Fruit fly (Drosophila melanogaster) whole organism, embryonic: ENCODE measurements around the gene Dph5.
A peak's percentile ranks its signal among the peaks of the same experiment; 100 is the strongest.

ENCODE experiments used
- CG10462 ChIP-seq: fragments of 200-800 bp; sonication (Bioruptor generic); optimal IDR thresholded peaks from 2 replicates; lab custom pipeline; 2016; ENCODE audit warnings: missing biosample characterization, missing genetic modification characterization
- CG12104 ChIP-seq: fragments of 200-800 bp; sonication (Bioruptor generic); optimal IDR thresholded peaks from 3 replicates; lab custom pipeline; 2016; ENCODE audit warnings: missing biosample characterization, missing genetic modification characterization
- CG12155 ChIP-seq: fragments of 200-800 bp; sonication (Bioruptor generic); optimal IDR thresholded peaks from 3 replicates; lab custom pipeline; 2016; ENCODE audit warnings: missing biosample characterization, missing genetic modification characterization
- CG12391 ChIP-seq: fragments of 200-800 bp; sonication (Bioruptor generic); optimal IDR thresholded peaks from 3 replicates; lab custom pipeline; 2018; ENCODE audit warnings: missing biosample characterization, mild to moderate bottlenecking, missing genetic modification characterization, moderate library complexity
- CG1602 ChIP-seq: fragments of 200-800 bp; sonication (Bioruptor generic); optimal IDR thresholded peaks from 3 replicates; lab custom pipeline; 2016; ENCODE audit warnings: missing biosample characterization, missing genetic modification characterization
- CG1647 ChIP-seq: fragments of 200-800 bp; sonication (Bioruptor generic); optimal IDR thresholded peaks from 3 replicates; lab custom pipeline; 2016; ENCODE audit warnings: missing biosample characterization, missing genetic modification characterization
- CG17186 ChIP-seq: fragments of 200-800 bp; sonication (Bioruptor generic); optimal IDR thresholded peaks from 3 replicates; lab custom pipeline; 2017; ENCODE audit warnings: missing biosample characterization, missing genetic modification reagents, missing genetic modification characterization
- CG18011 ChIP-seq: fragments of 200-800 bp; sonication (Bioruptor generic); optimal IDR thresholded peaks from 2 replicates; lab custom pipeline; 2017; ENCODE audit warnings: missing biosample characterization, missing genetic modification characterization, mild to moderate bottlenecking, moderate library complexity, missing genotype
- CG18476 ChIP-seq: fragments of 200-800 bp; sonication (Bioruptor generic); optimal IDR thresholded peaks from 2 replicates; lab custom pipeline; 2016; ENCODE audit warnings: missing biosample characterization, mild to moderate bottlenecking, missing genetic modification characterization
- CG34224 ChIP-seq: fragments of 200-800 bp; sonication (Bioruptor generic); IDR thresholded peaks from 3 replicates; pipeline ENCODE4 v1.3.6; 2022; ENCODE audit warnings: missing biosample characterization, missing genetic modification characterization; ENCODE audit not compliant: partially characterized antibody
- CG7357 ChIP-seq: fragments of 200-800 bp; sonication (Bioruptor generic); IDR thresholded peaks from 3 replicates; pipeline ENCODE4 v1.3.6; 2022; ENCODE audit warnings: missing biosample characterization, missing genetic modification characterization
- Doc2 ChIP-seq: fragments of 200-800 bp; sonication (Bioruptor generic); IDR thresholded peaks from 2 replicates; pipeline ENCODE4 v1.3.6; 2022; ENCODE audit warnings: missing biosample characterization, missing genetic modification characterization
- Drgx ChIP-seq: fragments of 200-800 bp; sonication (Bioruptor generic); IDR thresholded peaks from 2 replicates; pipeline ENCODE4 v1.3.6; 2022; ENCODE audit warnings: missing biosample characterization, missing genetic modification characterization
- ERR ChIP-seq: fragments of 200-800 bp; sonication (Bioruptor generic); optimal IDR thresholded peaks from 2 replicates; lab custom pipeline; 2016; ENCODE audit warnings: missing biosample characterization, missing genetic modification characterization
- Gug ChIP-seq: fragments of 200-800 bp; sonication (Bioruptor generic); IDR thresholded peaks from 4 replicates; pipeline ENCODE4 v1.3.6; 2022; ENCODE audit warnings: missing biosample characterization, missing genetic modification characterization
- Jarid2 ChIP-seq: fragments of 200-800 bp; sonication (Bioruptor generic); optimal IDR thresholded peaks from 3 replicates; lab custom pipeline; 2017; ENCODE audit warnings: mild to moderate bottlenecking, missing biosample characterization, missing genetic modification reagents, missing genetic modification characterization
- PHDP ChIP-seq: fragments of 200-800 bp; sonication (Bioruptor generic); optimal IDR thresholded peaks from 3 replicates; lab custom pipeline; 2018; ENCODE audit warnings: missing biosample characterization, mild to moderate bottlenecking, missing genetic modification characterization, moderate library complexity
- Ravus ChIP-seq: fragments of 200-800 bp; sonication (Bioruptor generic); IDR thresholded peaks from 2 replicates; pipeline ENCODE4 v1.3.6; 2022; ENCODE audit warnings: missing biosample characterization, missing genetic modification characterization
- Sox102F ChIP-seq: fragments of 200-800 bp; sonication (Bioruptor generic); optimal IDR thresholded peaks from 2 replicates; lab custom pipeline; 2018; ENCODE audit warnings: missing biosample characterization, mild to moderate bottlenecking, missing genetic modification characterization, moderate library complexity
- ase ChIP-seq: fragments of 200-800 bp; sonication (Bioruptor generic); IDR thresholded peaks from 3 replicates; pipeline ENCODE4 v1.3.6; 2022; ENCODE audit warnings: missing biosample characterization, missing genetic modification characterization
- ci ChIP-seq: fragments of 200-800 bp; sonication (Bioruptor generic); IDR thresholded peaks from 3 replicates; pipeline ENCODE4 v1.3.6; 2022; ENCODE audit warnings: missing biosample characterization, missing genetic modification characterization
- crp ChIP-seq, 2 experiments: fragments of 200-800 bp; sonication (Bioruptor generic); optimal IDR thresholded peaks; 2 replicates in 1 of 2; 3 replicates in 1 of 2; lab custom pipeline; 2017; ENCODE audit warnings: missing biosample characterization in 2 of 2, missing genetic modification characterization in 2 of 2, mild to moderate bottlenecking in 1 of 2, moderate library complexity in 1 of 2
- cwo ChIP-seq: fragments of 200-800 bp; sonication (Bioruptor generic); optimal IDR thresholded peaks from 3 replicates; lab custom pipeline; 2017; ENCODE audit warnings: missing biosample characterization, missing genetic modification characterization, mild to moderate bottlenecking, moderate library complexity, missing genetic modification reagents
- hbn ChIP-seq: fragments of 200-800 bp; sonication (Bioruptor generic); IDR thresholded peaks from 2 replicates; pipeline ENCODE4 v1.3.6; 2022; ENCODE audit warnings: missing biosample characterization, missing genetic modification characterization; ENCODE audit not compliant: partially characterized antibody
- nerfin-1 ChIP-seq: fragments of 200-800 bp; sonication (Bioruptor generic); optimal IDR thresholded peaks from 3 replicates; lab custom pipeline; 2019; ENCODE audit warnings: missing biosample characterization, mild to moderate bottlenecking, missing genetic modification characterization, moderate library complexity
- pita ChIP-seq: fragments of 200-800 bp; sonication (Bioruptor generic); optimal IDR thresholded peaks from 2 replicates; lab custom pipeline; 2017; ENCODE audit warnings: missing biosample characterization, mild to moderate bottlenecking, missing genetic modification characterization
- tll ChIP-seq, 2 experiments: fragments of 200-800 bp in 1 of 2; fragments of >200 bp in 1 of 2; sonication (Bioruptor generic) in 1 of 2; optimal IDR thresholded peaks; 2 replicates each; lab custom pipeline; 2017 to 2019; ENCODE audit warnings: missing biosample characterization in 2 of 2, missing genetic modification characterization in 2 of 2, mild to moderate bottlenecking in 1 of 2, moderate library complexity in 1 of 2

The Dph5 gene

dm6 chr3R:22536504-22537423 is 46.3 kb downstream of the Dph5 start (continued):
- peak; percentile 5 for TF ChIP-seq CG12155
- TF ChIP-seq CG12104 = no peak
- no peak for TF ChIP-seq Gug

dm6 chr3R:22535945-22536344 is 47.1 kb downstream of the Dph5 start:
- TF ChIP-seq crp (GFP tag; optimal IDR thresholded peaks at IDR 0.05; lab: Kevin White, UChicago) = no peak
- TF ChIP-seq cwo (GFP tag; lab: Kevin White, UChicago) = peak; percentile 71
- peak; percentile 68 for TF ChIP-seq CG18011 (GFP tag; lab: Kevin White, UChicago)
- TF ChIP-seq ci = no peak
- no peak for TF ChIP-seq Jarid2 (GFP tag; lab: Kevin White, UChicago)

dm6 chr3R:22533973-22534931 is 48.8 kb downstream of the Dph5 start:
- TF ChIP-seq CG1602 (GFP tag; lab: Kevin White, UChicago) (no peak), CG1647 (no peak), tll (GFP tag; optimal IDR thresholded peaks at IDR 0.05; lab: Kevin White, UChicago) (no peak), hbn (no peak), Drgx (GFP tag; lab: Robert Waterston, UW) (no peak), CG12391 (tag; lab: Kevin White, UChicago) (no peak), ase (no peak), CG7357 (GFP tag; lab: Robert Waterston, UW) (no peak), CG34224 (GFP tag; lab: Robert Waterston, UW) (no peak), CG18476 (no peak), CG17186 (GFP tag; lab: Kevin White, UChicago) (no peak), nerfin-1 (no peak), Sox102F (GFP tag; lab: Kevin White, UChicago) (no peak), pita (GFP tag; lab: Kevin White, UChicago) (no peak), PHDP (no peak), CG10462 (no peak), Doc2 (GFP tag; lab: Robert Waterston, UW) (no peak), Ravus (no peak), ERR (GFP tag; lab: Kevin White, UChicago) (no peak)
